Fruit fly (Drosophila melanogaster): Measurements from ENCODE around the gene Octbeta3R.
"Not testable (repeated sequence)": the region's sequence is repeated elsewhere in the genome, so short reads cannot be mapped to it uniquely, and the experiment has no call there.

DNA sequence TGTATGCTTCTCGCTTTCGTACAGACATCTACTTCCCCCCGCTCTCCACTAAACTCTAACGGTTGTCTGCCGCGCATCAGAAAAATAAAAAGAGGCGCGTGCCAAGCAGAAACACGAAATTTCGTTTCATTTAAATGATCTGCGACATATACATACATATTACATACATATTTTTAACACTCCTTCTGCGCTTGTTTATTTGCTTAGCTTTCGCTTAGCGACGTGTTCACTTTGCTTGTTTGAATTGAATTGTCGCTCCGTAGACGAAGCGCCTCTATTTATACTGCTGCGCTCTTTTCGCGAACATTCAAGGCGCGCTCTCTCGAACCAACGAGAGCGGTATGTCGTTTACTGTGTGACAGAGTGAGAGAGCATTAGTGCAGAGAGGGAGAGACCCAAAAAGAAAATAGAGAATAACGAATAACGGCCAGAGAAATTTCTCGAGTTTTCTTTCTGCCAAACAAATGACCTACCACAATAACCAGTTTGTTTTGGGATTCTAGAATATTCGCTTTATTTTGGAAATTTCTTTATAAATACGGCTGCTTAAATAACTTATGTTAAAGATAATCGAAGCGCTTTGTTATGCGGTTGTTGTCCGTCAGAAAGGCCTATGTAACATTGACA lies 70.7 kb downstream of the Octbeta3R start:
- TF ChIP-seq twi (tag; optimal IDR thresholded peaks at IDR 0.05); CG30403 (GFP tag; optimal IDR thresholded peaks at IDR 0.05); Ada2b (GFP tag; IDR thresholded peaks at IDR 0.05): not testable (repeated sequence)
